Fruit fly (Drosophila melanogaster) whole organism, embryonic: Measurements from ENCODE around the gene CG13894.

Source experiments
- CG11504 ChIP-seq: fragments of 200-800 bp; sonication (Bioruptor generic); optimal IDR thresholded peaks from 3 replicates; lab custom pipeline; 2019; ENCODE audit warnings: missing biosample characterization, mild to moderate bottlenecking, missing genetic modification characterization, moderate library complexity
- CG7556 ChIP-seq: fragments of 200-800 bp; sonication (Bioruptor generic); optimal IDR thresholded peaks from 2 replicates; lab custom pipeline; 2017; ENCODE audit warnings: missing biosample characterization, mild to moderate bottlenecking, missing genetic modification characterization
- gcm2 ChIP-seq: fragments of 200-800 bp; sonication (Bioruptor generic); optimal IDR thresholded peaks from 2 replicates; lab custom pipeline; 2016; ENCODE audit warnings: missing biosample characterization, missing genetic modification characterization
- salm ChIP-seq: fragments of 200-800 bp; sonication (Bioruptor generic); optimal IDR thresholded peaks from 2 replicates; lab custom pipeline; 2018; ENCODE audit warnings: missing biosample characterization, mild to moderate bottlenecking, missing genetic modification characterization
- schlank ChIP-seq: fragments of 200-800 bp; sonication (Bioruptor generic); optimal IDR thresholded peaks from 2 replicates; lab custom pipeline; 2018; ENCODE audit warnings: missing biosample characterization, mild to moderate bottlenecking, missing genetic modification characterization

DNA sequence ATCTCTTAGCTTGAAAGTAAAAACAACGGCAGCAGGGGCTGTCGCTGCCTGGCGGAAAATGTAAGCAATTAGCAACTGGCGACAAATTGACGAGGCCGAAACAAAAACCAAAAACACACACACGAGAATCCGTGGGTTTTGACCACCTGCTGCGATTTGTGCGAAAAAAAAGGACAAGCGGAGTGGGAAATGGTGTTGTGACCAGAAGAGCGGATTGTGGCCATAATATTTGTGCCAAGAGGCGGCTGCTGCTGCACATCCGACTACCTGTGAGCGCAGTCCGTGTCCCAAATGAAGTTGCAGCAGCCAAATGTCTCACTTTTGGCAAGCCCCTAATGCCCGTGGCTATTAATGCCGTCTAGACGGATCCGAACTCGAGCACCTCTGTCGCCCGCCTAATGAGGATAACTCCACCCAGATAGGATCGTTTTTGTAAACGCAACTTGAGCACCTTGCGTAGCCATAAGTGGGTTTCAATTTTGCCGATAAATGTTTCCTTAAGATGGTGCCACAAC lies 45.4 kb upstream of the CG13894 start:
- no peak for TF ChIP-seq salm (tag; lab: Kevin White, UChicago)
- no peak for TF ChIP-seq gcm2
- no peak for TF ChIP-seq schlank (tag; lab: Kevin White, UChicago)
- no peak for TF ChIP-seq CG7556 (GFP tag; lab: Kevin White, UChicago)
- no peak for TF ChIP-seq CG11504 (tag; lab: Kevin White, UChicago)
